Fruit fly (Drosophila melanogaster): ENCODE data around the gene CG7149.
"Not testable (repeated sequence)": the region's sequence is repeated elsewhere in the genome, so short reads cannot be mapped to it uniquely, and the experiment has no call there.

The CG7149 gene

DNA sequence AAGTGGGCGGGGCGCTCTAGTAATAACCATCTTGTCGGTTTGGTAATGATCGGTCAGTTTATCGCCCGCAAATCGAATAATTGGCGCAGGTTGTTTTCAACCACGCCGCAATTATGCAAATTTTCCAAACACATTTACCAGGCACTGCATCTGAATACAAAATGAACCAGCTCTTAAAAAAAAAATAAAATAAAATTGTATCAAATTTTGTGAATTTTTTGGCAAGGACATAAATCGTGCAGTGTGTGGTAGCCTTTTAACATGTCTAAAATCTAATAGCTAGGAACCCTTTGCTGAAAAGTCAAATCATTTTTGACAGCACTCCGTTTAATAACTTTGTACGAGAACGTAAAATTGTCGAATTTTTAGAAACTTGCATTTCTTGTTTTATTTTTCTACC lies 43.4 kb downstream of the CG7149 start, which contains the start of gene ATPsynGL:
Gene ATPsynGL (plus strand): TSS at position 301 of the 400 bp plus-strand sequence.
- TF ChIP-seq Hnf4 (GFP tag; optimal IDR thresholded peaks at IDR 0.05) (no peak), psq (GFP tag; optimal IDR thresholded peaks at IDR 0.05) (no peak), dmrt93B (GFP tag; optimal IDR thresholded peaks at IDR 0.05) (no peak), Rel (GFP tag; optimal IDR thresholded peaks at IDR 0.05) (no peak), Rel (tag; optimal IDR thresholded peaks at IDR 0.05) (no peak), HLH106 (tag; optimal IDR thresholded peaks at IDR 0.05) (no peak), woc (GFP tag; optimal IDR thresholded peaks at IDR 0.05) (no peak), ey (GFP tag; optimal IDR thresholded peaks at IDR 0.05) (no peak), dl (GFP tag; optimal IDR thresholded peaks at IDR 0.05; ENCODE audit: insufficient read depth in 1 of 2, partially characterized antibody in 2 of 2) (no peak), Dif (GFP tag; optimal IDR thresholded peaks at IDR 0.05; ENCODE audit: partially characterized antibody) (no peak), CG9705 (GFP tag; optimal IDR thresholded peaks at IDR 0.05) (no peak), Vsx2 (GFP tag; optimal IDR thresholded peaks at IDR 0.05; ENCODE audit: partially characterized antibody) (no peak), fru (GFP tag; optimal IDR thresholded peaks at IDR 0.05) (no peak), Hr78 (GFP tag; optimal IDR thresholded peaks at IDR 0.05) (no peak)

DNA sequence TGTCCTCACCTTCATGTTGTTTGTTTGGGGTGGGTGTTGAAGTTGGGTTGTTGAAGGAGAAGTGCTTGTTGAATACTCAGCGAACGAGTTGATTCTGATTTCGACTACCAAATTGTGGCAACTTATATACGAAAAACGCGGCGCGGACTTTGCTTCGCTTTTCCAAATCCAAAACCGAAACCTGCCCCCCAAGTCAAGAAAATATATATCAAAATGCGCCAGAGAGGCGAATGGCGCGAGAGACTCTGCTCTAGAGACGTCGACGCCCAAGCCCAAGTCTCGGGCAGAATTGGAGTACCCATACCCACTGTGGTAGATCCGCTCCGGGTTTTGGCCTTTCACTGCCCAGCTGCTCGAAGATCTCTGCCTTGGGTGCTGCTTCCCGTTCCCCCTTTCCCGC lies 45.6 kb downstream of the CG7149 start, which contains the start of gene CG7214:
Gene CG7214 (minus strand): TSS at position 101 of the 400 bp plus-strand sequence.
- TF ChIP-seq Myc (optimal IDR thresholded peaks at IDR 0.05) (no peak), rgr (GFP tag; optimal IDR thresholded peaks at IDR 0.05) (no peak), tai (GFP tag; optimal IDR thresholded peaks at IDR 0.05) (no peak), dsf (GFP tag; optimal IDR thresholded peaks at IDR 0.05; ENCODE audit: borderline replicate concordance) (no peak), Dif (GFP tag; optimal IDR thresholded peaks at IDR 0.05; ENCODE audit: partially characterized antibody) (no peak), Rel (GFP tag; optimal IDR thresholded peaks at IDR 0.05) (no peak), Rel (tag; optimal IDR thresholded peaks at IDR 0.05) (no peak), fru (GFP tag; optimal IDR thresholded peaks at IDR 0.05) (no peak), usp (GFP tag; optimal IDR thresholded peaks at IDR 0.05) (no peak), br (GFP tag; optimal IDR thresholded peaks at IDR 0.05) (no peak), Mio (GFP tag; optimal IDR thresholded peaks at IDR 0.05) (no peak), CG9705 (GFP tag; optimal IDR thresholded peaks at IDR 0.05) (no peak)

DNA sequence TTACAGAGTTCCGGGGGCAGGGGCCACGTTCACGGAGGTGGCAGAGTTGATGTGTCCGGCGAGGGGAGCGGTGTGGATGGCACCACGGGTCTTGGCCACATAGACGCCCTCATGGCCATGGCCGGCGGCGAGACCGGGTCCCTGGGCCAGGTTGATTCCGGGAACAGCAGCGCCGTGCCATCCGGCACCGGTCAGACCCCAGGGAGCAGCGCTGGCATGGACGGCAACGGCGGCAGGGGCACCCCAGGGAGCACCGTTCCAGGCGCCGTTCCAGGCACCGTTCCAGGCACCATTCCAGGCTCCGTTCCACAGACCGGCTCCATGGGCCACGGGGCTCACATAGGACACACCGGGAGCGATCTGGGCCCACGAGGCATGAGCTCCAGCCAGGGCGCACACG lies 46.1 kb downstream of the CG7149 start:
- TF ChIP-seq OdsH (GFP tag; optimal IDR thresholded peaks at IDR 0.05) (no peak), dl (GFP tag; optimal IDR thresholded peaks at IDR 0.05; ENCODE audit: insufficient read depth in 1 of 2, partially characterized antibody in 2 of 2) (no peak), sage (GFP tag; optimal IDR thresholded peaks at IDR 0.05) (no peak), Sp1 (GFP tag; optimal IDR thresholded peaks at IDR 0.05) (no peak), foxo (GFP tag; optimal IDR thresholded peaks at IDR 0.05) (no peak), CG32264 (GFP tag; optimal IDR thresholded peaks at IDR 0.05) (no peak), brk (GFP tag; optimal IDR thresholded peaks at IDR 0.05) (no peak), jim (GFP tag; optimal IDR thresholded peaks at IDR 0.05) (no peak), psq (GFP tag; optimal IDR thresholded peaks at IDR 0.05) (no peak), woc (GFP tag; optimal IDR thresholded peaks at IDR 0.05) (no peak), fru (GFP tag; optimal IDR thresholded peaks at IDR 0.05) (no peak), Dfd (GFP tag; optimal IDR thresholded peaks at IDR 0.05) (no peak), HLH106 (tag; optimal IDR thresholded peaks at IDR 0.05) (no peak), Hnf4 (GFP tag; optimal IDR thresholded peaks at IDR 0.05) (no peak), Vsx2 (GFP tag; optimal IDR thresholded peaks at IDR 0.05; ENCODE audit: partially characterized antibody) (no peak), N (GFP tag; optimal IDR thresholded peaks at IDR 0.05) (no peak)

DNA sequence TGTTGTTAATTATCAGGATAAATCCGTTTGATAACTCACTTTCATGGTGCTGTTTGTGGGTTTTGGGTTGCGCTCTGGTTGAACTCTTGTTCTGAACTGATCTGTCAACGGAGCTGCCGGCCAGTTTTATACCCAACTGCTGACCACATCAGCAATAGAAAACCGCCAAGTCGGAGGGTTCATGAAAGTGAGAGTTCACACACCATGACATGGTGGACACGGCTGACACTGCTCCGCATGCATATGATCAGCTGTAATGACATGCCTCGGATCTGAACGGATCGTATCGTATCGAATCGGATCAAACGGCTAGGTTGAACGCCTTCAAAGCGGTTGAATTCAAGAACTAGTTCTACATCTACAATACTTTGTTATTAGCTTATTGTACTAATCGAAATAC lies 48.9 kb downstream of the CG7149 start, which contains the start of gene Acp1:
Gene Acp1 (minus strand): TSS at position 101 of the 400 bp plus-strand sequence.
- TF ChIP-seq HLH106 (tag; optimal IDR thresholded peaks at IDR 0.05) (no peak), fru (GFP tag; optimal IDR thresholded peaks at IDR 0.05) (no peak), lola (GFP tag; optimal IDR thresholded peaks at IDR 0.05) (no peak), sage (GFP tag; optimal IDR thresholded peaks at IDR 0.05) (no peak), h (GFP tag; optimal IDR thresholded peaks at IDR 0.05) (no peak)

DNA sequence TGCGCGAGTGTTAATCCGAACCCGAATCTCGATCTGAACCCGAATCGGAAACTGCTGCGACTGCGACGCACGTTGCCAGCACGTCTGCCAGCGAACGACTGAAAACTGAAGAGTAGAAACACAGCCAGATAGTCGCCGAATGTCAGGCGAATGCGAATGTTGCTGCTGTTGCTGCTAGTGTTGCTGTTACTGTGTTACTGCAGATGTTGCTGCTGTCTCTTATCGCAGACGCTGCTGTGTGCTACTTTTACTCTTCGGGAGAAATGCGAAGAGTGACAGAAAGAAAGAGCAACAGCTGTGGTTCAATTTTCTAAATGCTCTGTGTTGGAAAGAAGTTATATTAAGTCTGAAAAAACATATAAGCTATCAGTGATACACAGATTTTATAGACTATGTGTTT lies 51.6 kb downstream of the CG7149 start, which contains the start of gene CG31904:
Gene CG31904 (minus strand): TSS at position 101 of the 400 bp plus-strand sequence.
- TF ChIP-seq sage (GFP tag; optimal IDR thresholded peaks at IDR 0.05); psq (GFP tag; optimal IDR thresholded peaks at IDR 0.05); Vsx2 (GFP tag; optimal IDR thresholded peaks at IDR 0.05; ENCODE audit: partially characterized antibody): not testable (repeated sequence)
